Worm (Caenorhabditis elegans) whole organism, L2 larva: Measurements from ENCODE around the gene dac-1.
A peak's percentile ranks its signal among the peaks of the same experiment; 100 is the strongest.

Source experiments
- C34F6.9 ChIP-seq: fragments of 150-350 bp; optimal IDR thresholded peaks from 2 replicates; lab custom pipeline; 2014; ENCODE audit warnings: missing biosample characterization, missing genetic modification characterization
- F13H6.1 ChIP-seq: sonication (generic microtip); optimal IDR thresholded peaks from 2 replicates; lab custom pipeline; 2016; ENCODE audit warnings: missing genetic modification characterization, missing compliant biosample characterization
- R02D3.7 ChIP-seq: fragments of 150-350 bp; optimal IDR thresholded peaks from 2 replicates; lab custom pipeline; 2014; ENCODE audit warnings: missing biosample characterization, missing genetic modification characterization
- Y55F3AM.14 ChIP-seq: fragments of 200-800 bp; sonication (Bioruptor generic); optimal IDR thresholded peaks from 2 replicates; lab custom pipeline; 2018; ENCODE audit warnings: mild to moderate bottlenecking, missing genetic modification characterization, missing compliant biosample characterization
- ZK546.5 ChIP-seq: sonication (generic microtip); optimal IDR thresholded peaks from 2 replicates; lab custom pipeline; 2017; ENCODE audit warnings: missing biosample characterization, missing genetic modification characterization
- aly-2 ChIP-seq: fragments of 150-350 bp; optimal IDR thresholded peaks from 2 replicates; lab custom pipeline; 2014; ENCODE audit warnings: missing biosample characterization, missing genetic modification characterization
- blmp-1 ChIP-seq: sonication (generic microtip); optimal IDR thresholded peaks from 2 replicates; lab custom pipeline; 2017; ENCODE audit warnings: missing genetic modification characterization, mild to moderate bottlenecking, missing compliant biosample characterization, antibody characterized with exemption, moderate library complexity; ENCODE audit not compliant: insufficient read depth
- ceh-16 ChIP-seq: fragments of 150-350 bp; optimal IDR thresholded peaks from 2 replicates; lab custom pipeline; 2014; ENCODE audit warnings: missing biosample characterization, missing genetic modification characterization
- crh-2 ChIP-seq: sonication (generic microtip); optimal IDR thresholded peaks from 2 replicates; lab custom pipeline; 2017; ENCODE audit warnings: missing biosample characterization, missing genetic modification characterization
- egl-27 ChIP-seq: sonication (generic microtip); optimal IDR thresholded peaks from 3 replicates; lab custom pipeline; 2017; ENCODE audit warnings: missing biosample characterization, missing genetic modification reagents, missing genetic modification characterization
- elt-1 ChIP-seq: fragments of 150-350 bp; optimal IDR thresholded peaks from 2 replicates; lab custom pipeline; 2014; ENCODE audit warnings: missing biosample characterization, missing genetic modification characterization
- fos-1 ChIP-seq: fragments of 150-350 bp; optimal IDR thresholded peaks from 2 replicates; lab custom pipeline; 2014; ENCODE audit warnings: missing biosample characterization, missing genetic modification characterization
- gmeb-1 ChIP-seq: fragments of 150-350 bp; optimal IDR thresholded peaks from 2 replicates; lab custom pipeline; 2014; ENCODE audit warnings: missing biosample characterization, missing genetic modification characterization
- lin-11 ChIP-seq: fragments of 150-350 bp; sonication (generic microtip); optimal IDR thresholded peaks from 2 replicates; lab custom pipeline; 2014; ENCODE audit warnings: missing biosample characterization, missing genetic modification characterization, inconsistent platforms, mixed read lengths
- lin-13 ChIP-seq: fragments of 150-350 bp; optimal IDR thresholded peaks from 2 replicates; lab custom pipeline; 2014; ENCODE audit warnings: missing biosample characterization, missing genetic modification reagents, missing genetic modification characterization
- lin-39 ChIP-seq: fragments of 150-350 bp; optimal IDR thresholded peaks from 2 replicates; lab custom pipeline; 2014; ENCODE audit warnings: missing biosample characterization, missing genetic modification reagents, missing genetic modification characterization
- lsy-2 ChIP-seq, 2 experiments: fragments of 150-350 bp in 1 of 2; sonication (generic microtip) in 1 of 2; optimal IDR thresholded peaks; 2 replicates each; lab custom pipeline; 2014 to 2017; ENCODE audit warnings: missing biosample characterization in 2 of 2, missing genetic modification characterization in 2 of 2
- mdl-1 ChIP-seq, 2 experiments: fragments of 150-350 bp in 1 of 2; sonication (generic microtip) in 1 of 2; optimal IDR thresholded peaks; 2 replicates each; lab custom pipeline; 2017; ENCODE audit warnings: missing biosample characterization in 2 of 2, missing genetic modification characterization in 2 of 2
- nhr-11 ChIP-seq: fragments of 150-350 bp; optimal IDR thresholded peaks from 2 replicates; lab custom pipeline; 2014; ENCODE audit warnings: missing biosample characterization, missing genetic modification characterization
- nhr-129 ChIP-seq: fragments of 150-350 bp; optimal IDR thresholded peaks from 2 replicates; lab custom pipeline; 2014; ENCODE audit warnings: missing biosample characterization, missing genetic modification characterization
- nhr-21 ChIP-seq: fragments of 150-350 bp; optimal IDR thresholded peaks from 2 replicates; lab custom pipeline; 2014; ENCODE audit warnings: missing biosample characterization, missing genetic modification characterization
- nhr-23 ChIP-seq: fragments of 150-350 bp; optimal IDR thresholded peaks from 2 replicates; lab custom pipeline; 2014; ENCODE audit warnings: missing biosample characterization, missing genetic modification reagents, missing genetic modification characterization
- nhr-237 ChIP-seq: fragments of 150-350 bp; optimal IDR thresholded peaks from 2 replicates; lab custom pipeline; 2014; ENCODE audit warnings: missing biosample characterization, missing genetic modification characterization
- nhr-25 ChIP-seq: fragments of 150-350 bp; sonication (generic microtip); optimal IDR thresholded peaks from 3 replicates; lab custom pipeline; 2014; ENCODE audit warnings: missing biosample characterization, missing genetic modification characterization
- nhr-6 ChIP-seq: fragments of 150-350 bp; optimal IDR thresholded peaks from 2 replicates; lab custom pipeline; 2014; ENCODE audit warnings: missing biosample characterization, missing genetic modification characterization
- nhr-77 ChIP-seq: fragments of 150-350 bp; optimal IDR thresholded peaks from 2 replicates; lab custom pipeline; 2014; ENCODE audit warnings: missing biosample characterization, missing genetic modification characterization
- peb-1 ChIP-seq: fragments of 150-350 bp; optimal IDR thresholded peaks from 2 replicates; lab custom pipeline; 2014; ENCODE audit warnings: missing biosample characterization, missing genetic modification characterization
- sma-3 ChIP-seq: sonication (generic microtip); optimal IDR thresholded peaks from 2 replicates; lab custom pipeline; 2016; ENCODE audit warnings: missing genetic modification reagents, missing genetic modification characterization, missing compliant biosample characterization
- sma-9 ChIP-seq, 2 experiments: fragments of 150-350 bp in 1 of 2; sonication (generic microtip) in 1 of 2; optimal IDR thresholded peaks; 2 replicates each; lab custom pipeline; 2014 to 2016; ENCODE audit warnings: missing genetic modification characterization in 2 of 2, mild to moderate bottlenecking in 1 of 2, missing biosample characterization in 1 of 2, missing compliant biosample characterization in 1 of 2, missing genetic modification reagents in 1 of 2, moderate library complexity in 1 of 2
- snpc-4 ChIP-seq: fragments of 150-350 bp; optimal IDR thresholded peaks from 2 replicates; lab custom pipeline; 2014; ENCODE audit warnings: missing biosample characterization, missing genetic modification characterization
- unc-55 ChIP-seq: fragments of 150-350 bp; sonication (generic microtip); optimal IDR thresholded peaks from 3 replicates; lab custom pipeline; 2014; ENCODE audit warnings: missing biosample characterization, missing genetic modification reagents, missing genetic modification characterization
- zag-1 ChIP-seq: fragments of 150-350 bp; optimal IDR thresholded peaks from 2 replicates; lab custom pipeline; 2014; ENCODE audit warnings: missing biosample characterization, missing genetic modification characterization
- ztf-1 ChIP-seq: fragments of 200-800 bp; sonication (Bioruptor generic); conservative IDR thresholded peaks from 2 replicates; pipeline ENCODE4 v1.3.6; 2022; ENCODE audit warnings: missing genetic modification characterization, missing compliant biosample characterization
- ztf-11 ChIP-seq: sonication (generic microtip); optimal IDR thresholded peaks from 2 replicates; lab custom pipeline; 2017; ENCODE audit warnings: missing biosample characterization, missing genetic modification characterization

dac-1 gene

DNA sequence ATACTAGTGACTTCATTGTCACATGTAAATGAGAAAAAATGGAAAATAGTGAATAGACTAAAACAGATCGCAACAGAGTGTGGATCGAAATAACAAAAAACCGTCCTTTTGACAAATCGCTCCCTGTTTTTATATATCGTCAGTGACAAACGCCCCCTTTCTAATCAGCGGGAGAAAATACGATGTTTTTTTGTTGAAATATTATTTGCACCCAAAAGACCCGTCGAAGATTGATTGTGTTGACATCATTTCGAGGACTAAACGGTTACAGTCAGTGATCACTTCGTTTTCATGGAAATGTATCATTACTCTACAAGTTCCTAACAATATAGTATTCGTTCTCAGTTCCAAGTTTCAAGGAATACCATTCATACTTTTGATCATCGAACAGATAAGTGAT lies 23.5 kb downstream of the dac-1 start, which contains the start of gene dos-3:
Gene dos-3 (minus strand): TSS at position 101 of the 400 bp plus-strand sequence.
- no peak for TF ChIP-seq ztf-11 (tag; lab: Kevin White, UChicago)
- TF ChIP-seq mdl-1 (tag; optimal IDR thresholded peaks at IDR 0.05; lab: Kevin White, UChicago): no peak
- TF ChIP-seq ceh-16 (tag; lab: Kevin White, UChicago): no peak
- TF ChIP-seq C34F6.9: no peak
- TF ChIP-seq ZK546.5 (tag; lab: Kevin White, UChicago): no peak
- TF ChIP-seq, all 48 proteins: peak for 0

DNA sequence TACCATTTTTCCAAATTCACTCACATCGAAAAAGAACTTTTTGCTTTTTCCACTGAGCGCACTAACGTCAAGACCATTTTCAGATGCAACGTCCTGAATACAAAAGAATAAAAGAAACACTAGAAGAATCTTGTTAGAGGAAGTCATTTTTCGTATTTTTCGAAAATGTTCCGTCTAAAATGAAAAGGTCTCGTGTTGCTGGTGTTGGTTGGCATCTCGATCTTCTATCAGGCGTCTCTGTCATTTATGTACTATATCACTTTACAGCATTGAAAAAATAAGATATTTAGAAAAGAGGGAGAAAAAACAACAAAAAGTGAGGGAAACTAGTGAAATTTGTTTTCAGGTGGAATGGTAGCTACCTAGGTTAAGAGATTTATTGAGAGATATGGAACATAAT lies 25.2 kb downstream of the dac-1 start, which contains the start of gene K02F3.9:
Gene K02F3.9 (minus strand): TSS at position 190 of the 400 bp plus-strand sequence.
- TF ChIP-seq nhr-77 (tag; lab: Kevin White, UChicago): no peak

ce11 chrIII:842630-843029 lies 26.7 kb downstream of the dac-1 start, which contains the start of gene far-8:
TSS of gene far-8 (plus strand) at chrIII:842930.
- TF ChIP-seq lin-11 (tag; lab: Kevin White, UChicago) (no peak), Y55F3AM.14 (no peak), snpc-4 (tag; lab: Kevin White, UChicago) (no peak), elt-1 (tag; lab: Kevin White, UChicago) (no peak), nhr-77 (tag; lab: Kevin White, UChicago) (no peak), egl-27 (tag; lab: Kevin White, UChicago) (no peak)

ce11 chrIII:843999-844398 lies 28.1 kb downstream of the dac-1 start:
- no peak for TF ChIP-seq unc-55 (GFP tag; lab: Kevin White, UChicago)
- peak; percentile 3 for TF ChIP-seq lin-11 (tag; lab: Kevin White, UChicago)
- TF ChIP-seq fos-1 (tag; lab: Kevin White, UChicago): peak; percentile 68
- peak in 1 of 2 experiments; percentile 18 for TF ChIP-seq lsy-2 (tag; optimal IDR thresholded peaks at IDR 0.05; lab: Kevin White, UChicago)
- peak; percentile 71 for TF ChIP-seq nhr-21 (tag; lab: Kevin White, UChicago)
- peak; percentile 35 for TF ChIP-seq nhr-25 (tag; lab: Kevin White, UChicago)
- peak; percentile 65 for TF ChIP-seq sma-9 (GFP tag; optimal IDR thresholded peaks at IDR 0.05; lab: Kevin White, UChicago)
- TF ChIP-seq sma-9 (tag; optimal IDR thresholded peaks at IDR 0.05; lab: Kevin White, UChicago): no peak
- no peak for TF ChIP-seq crh-2 (tag; lab: Kevin White, UChicago)
- TF ChIP-seq C34F6.9: peak; percentile 19
- peak; percentile 51 for TF ChIP-seq nhr-129 (tag; lab: Kevin White, UChicago)

ce11 chrIII:844577-844976 lies 28.6 kb downstream of the dac-1 start:
- TF ChIP-seq nhr-77 (tag; lab: Kevin White, UChicago) (no peak), nhr-6 (no peak), fos-1 (tag; lab: Kevin White, UChicago) (no peak), lin-39 (tag; lab: Kevin White, UChicago) (no peak), crh-2 (tag; lab: Kevin White, UChicago) (no peak), Y55F3AM.14 (no peak), peb-1 (no peak), ZK546.5 (tag; lab: Kevin White, UChicago) (no peak), elt-1 (tag; lab: Kevin White, UChicago) (no peak), sma-3 (GFP tag; lab: Kevin White, UChicago) (no peak), ztf-1 (GFP tag; lab: Robert Waterston, UW) (no peak), aly-2 (tag; lab: Kevin White, UChicago) (no peak), R02D3.7 (tag; lab: Kevin White, UChicago) (no peak), C34F6.9 (peak; percentile 2), nhr-11 (tag; lab: Kevin White, UChicago) (no peak), zag-1 (tag; lab: Kevin White, UChicago) (no peak), nhr-129 (tag; lab: Kevin White, UChicago) (peak; percentile 48), nhr-237 (tag; lab: Kevin White, UChicago) (no peak), unc-55 (GFP tag; lab: Kevin White, UChicago) (peak; percentile 5)

- TF ChIP-seq lsy-2 (tag; optimal IDR thresholded peaks at IDR 0.05; lab: Kevin White, UChicago): peak; percentile 13 to 66
- peak; percentile 36 for TF ChIP-seq sma-3 (GFP tag; lab: Kevin White, UChicago)
- TF ChIP-seq nhr-25 (tag; lab: Kevin White, UChicago): peak; percentile 69
- TF ChIP-seq gmeb-1 (tag; lab: Kevin White, UChicago): peak; percentile 93
- peak; percentile 50 for TF ChIP-seq C34F6.9
- peak; percentile 87 for TF ChIP-seq unc-55 (GFP tag; lab: Kevin White, UChicago)
- peak; percentile 92 for TF ChIP-seq nhr-21 (tag; lab: Kevin White, UChicago)
- no peak for TF ChIP-seq ztf-11 (tag; lab: Kevin White, UChicago)
- TF ChIP-seq sma-9 (GFP tag; optimal IDR thresholded peaks at IDR 0.05; lab: Kevin White, UChicago): peak; percentile 83
- no peak for TF ChIP-seq sma-9 (tag; optimal IDR thresholded peaks at IDR 0.05; lab: Kevin White, UChicago)
- no peak for TF ChIP-seq aly-2 (tag; lab: Kevin White, UChicago)
- peak; percentile 2 for TF ChIP-seq F13H6.1
- TF ChIP-seq nhr-129 (tag; lab: Kevin White, UChicago): peak; percentile 66
- no peak for TF ChIP-seq lin-13 (GFP tag; lab: Kevin White, UChicago)
- peak; percentile 47 for TF ChIP-seq fos-1 (tag; lab: Kevin White, UChicago)
- TF ChIP-seq nhr-23 (tag; lab: Kevin White, UChicago): no peak
- peak; percentile 73 for TF ChIP-seq crh-2 (tag; lab: Kevin White, UChicago)
- TF ChIP-seq blmp-1 (tag; lab: Kevin White, UChicago): peak; percentile 42
- peak in 1 of 2 experiments; percentile 51 for TF ChIP-seq mdl-1 (tag; optimal IDR thresholded peaks at IDR 0.05; lab: Kevin White, UChicago)
Observed at ce11 chrIII:845485-845884, 29.5 kb downstream of the dac-1 start, which contains the start of gene K02F3.2. TSS of gene K02F3.2 (plus strand) at chrIII:845841.
